Worm (Caenorhabditis elegans) whole organism, late embryonic: ENCODE measurements around the gene str-209.

ENCODE experiments used
- ama-1 ChIP-seq: fragments of 150-350 bp; optimal IDR thresholded peaks from 2 replicates; lab custom pipeline; 2014
- ceh-6 ChIP-seq: fragments of 200-800 bp; sonication (Bioruptor generic); optimal IDR thresholded peaks from 2 replicates; lab custom pipeline; 2018; ENCODE audit warnings: mild to moderate bottlenecking, missing genetic modification characterization, missing compliant biosample characterization
- pha-4 ChIP-seq: fragments of 150-350 bp; optimal IDR thresholded peaks from 2 replicates; lab custom pipeline; 2018; ENCODE audit warnings: missing biosample characterization, missing genetic modification reagents, missing genetic modification characterization

- TF ChIP-seq pha-4 (tag; lab: Kevin White, UChicago) (no peak), ama-1 (lab: Kevin White, UChicago) (no peak), ceh-6 (no peak)
Observed at ce11 chrV:4975140-4975539, 26.4 kb downstream of the str-209 start, which contains the start of gene F26G5.1.
